Worm (Caenorhabditis elegans): Measurements from ENCODE around the gene tps-2.

- TF ChIP-seq him-1 (tag; optimal IDR thresholded peaks at IDR 0.05), result no peak
- TF ChIP-seq W03F9.2 (tag; optimal IDR thresholded peaks at IDR 0.05), result no peak
- TF ChIP-seq dao-5 (tag; optimal IDR thresholded peaks at IDR 0.05), result no peak
Measured at ce11 chrII:14597788-14598187, 2.9 kb upstream of the tps-2 start.

Measured in whole organism, L4/young adult.